Fruit fly (Drosophila melanogaster) Kc167 (cell line): ENCODE data around the gene Dph3.

Experiments
- Myc ChIP-seq: fragments of >200 bp; optimal IDR thresholded peaks from 2 replicates; lab custom pipeline; 2017; ENCODE audit warnings: missing external identifiers
- insv ChIP-seq: fragments of >200 bp; optimal IDR thresholded peaks from 3 replicates; lab custom pipeline; 2018; ENCODE audit warnings: missing external identifiers

DNA sequence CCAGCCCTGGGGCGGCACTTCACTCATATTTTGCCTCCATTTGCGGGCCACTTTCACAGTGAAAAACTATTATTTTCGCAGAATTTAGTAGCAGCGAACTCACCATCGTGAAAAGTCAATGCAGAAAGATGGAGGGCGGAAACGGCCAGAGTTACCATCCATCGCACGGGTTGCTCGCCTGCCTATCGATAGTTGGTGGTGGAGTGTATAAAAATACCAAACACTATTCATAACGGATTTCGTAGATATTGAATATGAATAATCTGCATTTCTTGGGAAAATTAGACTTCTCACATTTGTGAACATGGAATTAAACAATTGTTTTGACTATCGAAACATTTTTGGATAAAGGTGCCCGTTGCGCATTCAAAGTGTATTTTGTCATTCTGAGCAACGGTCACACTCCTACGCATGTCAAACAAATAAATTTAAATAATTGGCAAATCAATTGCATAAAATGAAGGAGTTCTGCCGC is 15.5 kb upstream of the Dph3 start, which contains the start of the genes RpS25 and CG4820:
- TF ChIP-seq insv (lab: Kevin White, UChicago), result no peak
- TF ChIP-seq Myc (lab: Kevin White, UChicago), result no peak
